Fruit fly (Drosophila melanogaster) whole organism, embryonic: ENCODE data around the gene CG15283.

Experiments
- Aef1 ChIP-seq: fragments of 200-800 bp; sonication (Bioruptor generic); IDR thresholded peaks from 3 replicates; pipeline ENCODE4 v1.3.6; 2022; ENCODE audit warnings: missing biosample characterization, missing genetic modification characterization
- Blimp-1 ChIP-seq: fragments of 200-800 bp; sonication (Bioruptor generic); optimal IDR thresholded peaks from 3 replicates; lab custom pipeline; 2018; ENCODE audit warnings: missing biosample characterization, missing genetic modification characterization, mild to moderate bottlenecking, moderate library complexity, missing genetic modification reagents
- BtbVII ChIP-seq: fragments of 200-800 bp; sonication (Bioruptor generic); optimal IDR thresholded peaks from 3 replicates; lab custom pipeline; 2017; ENCODE audit warnings: missing biosample characterization, mild to moderate bottlenecking, missing genetic modification characterization
- CG10209 ChIP-seq: fragments of 200-800 bp; sonication (Bioruptor generic); optimal IDR thresholded peaks from 3 replicates; lab custom pipeline; 2017; ENCODE audit warnings: missing biosample characterization, mild to moderate bottlenecking, missing genetic modification characterization, missing genetic modification reagents
- CG10543 ChIP-seq: fragments of 200-800 bp; sonication (Bioruptor generic); optimal IDR thresholded peaks from 3 replicates; lab custom pipeline; 2017; ENCODE audit warnings: missing biosample characterization, mild to moderate bottlenecking, missing genetic modification characterization, moderate library complexity
- CG12219 ChIP-seq: fragments of 200-800 bp; sonication (Bioruptor generic); optimal IDR thresholded peaks from 3 replicates; lab custom pipeline; 2018; ENCODE audit warnings: missing biosample characterization, mild to moderate bottlenecking, missing genetic modification characterization
- CG15011 ChIP-seq: fragments of 200-800 bp; sonication (Bioruptor generic); optimal IDR thresholded peaks from 3 replicates; lab custom pipeline; 2018; ENCODE audit warnings: missing biosample characterization, mild to moderate bottlenecking, missing genetic modification characterization
- CG15696 ChIP-seq: fragments of 200-800 bp; sonication (Bioruptor generic); optimal IDR thresholded peaks from 2 replicates; lab custom pipeline; 2019; ENCODE audit warnings: missing biosample characterization, mild to moderate bottlenecking, missing genetic modification characterization, moderate library complexity
- CG17361 ChIP-seq: fragments of 200-800 bp; sonication (Bioruptor generic); IDR thresholded peaks from 3 replicates; pipeline ENCODE4 v1.3.6; 2022; ENCODE audit warnings: missing biosample characterization, missing genetic modification characterization
- CG18011 ChIP-seq: fragments of 200-800 bp; sonication (Bioruptor generic); optimal IDR thresholded peaks from 2 replicates; lab custom pipeline; 2017; ENCODE audit warnings: missing biosample characterization, missing genetic modification characterization, mild to moderate bottlenecking, moderate library complexity, missing genotype
- CG18619 ChIP-seq: fragments of 200-800 bp; sonication (Bioruptor generic); optimal IDR thresholded peaks from 3 replicates; lab custom pipeline; 2017; ENCODE audit warnings: missing biosample characterization, mild to moderate bottlenecking, missing genetic modification characterization
- CG2120 ChIP-seq: fragments of 200-800 bp; sonication (Bioruptor generic); optimal IDR thresholded peaks from 3 replicates; lab custom pipeline; 2016; ENCODE audit warnings: missing biosample characterization, missing genetic modification characterization
- CG4820 ChIP-seq: fragments of 200-800 bp; sonication (Bioruptor generic); optimal IDR thresholded peaks from 3 replicates; lab custom pipeline; 2016; ENCODE audit warnings: missing biosample characterization, missing genetic modification characterization
- CG6791 ChIP-seq: fragments of 200-800 bp; sonication (Bioruptor generic); IDR thresholded peaks from 3 replicates; pipeline ENCODE4 v1.3.6; 2022; ENCODE audit warnings: missing biosample characterization, missing genetic modification characterization; ENCODE audit not compliant: partially characterized antibody
- CG7271 ChIP-seq: fragments of 200-800 bp; sonication (Bioruptor generic); optimal IDR thresholded peaks from 2 replicates; lab custom pipeline; 2018; ENCODE audit warnings: missing biosample characterization, mild to moderate bottlenecking, missing genetic modification characterization, moderate library complexity
- CG7372 ChIP-seq: fragments of 200-800 bp; sonication (Bioruptor generic); IDR thresholded peaks from 2 replicates; pipeline ENCODE4 v1.3.6; 2022; ENCODE audit warnings: missing biosample characterization, missing genetic modification characterization
- CG7963 ChIP-seq: fragments of 200-800 bp; sonication (Bioruptor generic); IDR thresholded peaks from 3 replicates; pipeline ENCODE4 v1.3.6; 2022; ENCODE audit warnings: missing biosample characterization, missing genetic modification characterization; ENCODE audit not compliant: partially characterized antibody
- CG8359 ChIP-seq: fragments of 200-800 bp; sonication (Bioruptor generic); optimal IDR thresholded peaks from 2 replicates; lab custom pipeline; 2017; ENCODE audit warnings: missing biosample characterization, mild to moderate bottlenecking, missing genetic modification characterization, borderline replicate concordance
- CG8944 ChIP-seq: fragments of 200-800 bp; sonication (Bioruptor generic); optimal IDR thresholded peaks from 3 replicates; lab custom pipeline; 2016; ENCODE audit warnings: missing biosample characterization, missing genetic modification characterization
- CkIIα-i1 ChIP-seq: fragments of 200-800 bp; sonication (Bioruptor generic); IDR thresholded peaks from 2 replicates; pipeline ENCODE4 v1.3.6; 2022; ENCODE audit warnings: missing biosample characterization, missing genetic modification characterization
- D19B ChIP-seq: fragments of 200-800 bp; sonication (Bioruptor generic); optimal IDR thresholded peaks from 2 replicates; lab custom pipeline; 2017; ENCODE audit warnings: missing biosample characterization, mild to moderate bottlenecking, missing genetic modification characterization
- Doc2 ChIP-seq: fragments of 200-800 bp; sonication (Bioruptor generic); IDR thresholded peaks from 2 replicates; pipeline ENCODE4 v1.3.6; 2022; ENCODE audit warnings: missing biosample characterization, missing genetic modification characterization
- E2f1 ChIP-seq: fragments of 200-800 bp; sonication (Bioruptor generic); IDR thresholded peaks from 2 replicates; pipeline ENCODE4 v1.3.6; 2022; ENCODE audit warnings: missing biosample characterization, missing genetic modification characterization
- GATAe ChIP-seq: fragments of 200-800 bp; sonication (Bioruptor generic); conservative IDR thresholded peaks from 2 replicates; pipeline ENCODE4 v1.3.6; 2022; ENCODE audit warnings: missing biosample characterization, missing genetic modification characterization
- H2.0 ChIP-seq: fragments of 200-800 bp; sonication (Bioruptor generic); IDR thresholded peaks from 2 replicates; pipeline ENCODE4 v1.3.6; 2022; ENCODE audit warnings: missing biosample characterization, missing genetic modification characterization
- Mes4 ChIP-seq: fragments of 200-800 bp; sonication (Bioruptor generic); optimal IDR thresholded peaks from 2 replicates; lab custom pipeline; 2016; ENCODE audit warnings: missing biosample characterization, missing genetic modification characterization
- Neu2 ChIP-seq: fragments of 200-800 bp; sonication (Bioruptor generic); optimal IDR thresholded peaks from 3 replicates; lab custom pipeline; 2016; ENCODE audit warnings: missing biosample characterization, missing genetic modification characterization, borderline replicate concordance
- PHDP ChIP-seq: fragments of 200-800 bp; sonication (Bioruptor generic); optimal IDR thresholded peaks from 3 replicates; lab custom pipeline; 2018; ENCODE audit warnings: missing biosample characterization, mild to moderate bottlenecking, missing genetic modification characterization, moderate library complexity
- Sry-δ ChIP-seq: fragments of 200-800 bp; sonication (Bioruptor generic); optimal IDR thresholded peaks from 2 replicates; lab custom pipeline; 2016; ENCODE audit warnings: missing biosample characterization, missing genetic modification characterization
- Trl ChIP-seq, 3 experiments: fragments of >200 bp in 2 of 3; fragments of 200-800 bp in 1 of 3; sonication (Bioruptor generic) in 1 of 3; optimal IDR thresholded peaks; 2 replicates in 1 of 3; 3 replicates in 2 of 3; lab custom pipeline; 2016 to 2017; ENCODE audit warnings: missing biosample characterization in 1 of 3, missing genetic modification characterization in 1 of 3
- Vsx1 ChIP-seq: fragments of 200-800 bp; sonication (Bioruptor generic); optimal IDR thresholded peaks from 2 replicates; lab custom pipeline; 2017; ENCODE audit warnings: missing biosample characterization, mild to moderate bottlenecking, missing genetic modification characterization, missing genetic modification reagents
- ab ChIP-seq: fragments of 200-800 bp; sonication (Bioruptor generic); optimal IDR thresholded peaks from 2 replicates; lab custom pipeline; 2016; ENCODE audit warnings: missing biosample characterization, missing genetic modification characterization
- ara ChIP-seq: fragments of 200-800 bp; sonication (Bioruptor generic); IDR thresholded peaks from 2 replicates; pipeline ENCODE4 v1.3.6; 2022; ENCODE audit warnings: missing biosample characterization, missing genetic modification characterization
- bcd ChIP-seq: fragments of 200-800 bp; sonication (Bioruptor generic); optimal IDR thresholded peaks from 2 replicates; lab custom pipeline; 2017; ENCODE audit warnings: missing biosample characterization, mild to moderate bottlenecking, missing genetic modification characterization
- chif ChIP-seq, 2 experiments: fragments of 200-800 bp; sonication (Bioruptor generic); optimal IDR thresholded peaks; 3 replicates each; lab custom pipeline; 2016; ENCODE audit warnings: missing biosample characterization in 2 of 2, missing genetic modification characterization in 2 of 2
- crp ChIP-seq, 2 experiments: fragments of 200-800 bp; sonication (Bioruptor generic); optimal IDR thresholded peaks; 2 replicates in 1 of 2; 3 replicates in 1 of 2; lab custom pipeline; 2017; ENCODE audit warnings: missing biosample characterization in 2 of 2, missing genetic modification characterization in 2 of 2, mild to moderate bottlenecking in 1 of 2, moderate library complexity in 1 of 2
- dimm ChIP-seq: fragments of 200-800 bp; sonication (Bioruptor generic); IDR thresholded peaks from 2 replicates; pipeline ENCODE4 v1.3.6; 2022; ENCODE audit warnings: missing biosample characterization, missing genetic modification characterization
- h ChIP-seq: fragments of >200 bp; optimal IDR thresholded peaks from 2 replicates; lab custom pipeline; 2017
- insv ChIP-seq, 2 experiments: fragments of 200-800 bp; sonication (Bioruptor generic); optimal IDR thresholded peaks; 3 replicates each; lab custom pipeline; 2016 to 2018; ENCODE audit warnings: missing biosample characterization in 2 of 2, missing genetic modification characterization in 2 of 2
- nom ChIP-seq: fragments of 200-800 bp; sonication (Bioruptor generic); optimal IDR thresholded peaks from 2 replicates; lab custom pipeline; 2017; ENCODE audit warnings: missing biosample characterization, missing genetic modification characterization, mild to moderate bottlenecking, moderate library complexity, missing genetic modification reagents
- p53 ChIP-seq: fragments of 200-800 bp; sonication (Bioruptor generic); optimal IDR thresholded peaks from 2 replicates; lab custom pipeline; 2016; ENCODE audit warnings: missing biosample characterization, missing genetic modification characterization
- pan ChIP-seq, 4 experiments: fragments of >200 bp in 3 of 4; fragments of 200-800 bp in 1 of 4; sonication (Bioruptor generic) in 1 of 4; optimal IDR thresholded peaks in 3 of 4; IDR thresholded peaks in 1 of 4; 2 replicates each; pipeline versions ENCODE4 v1.3.6 to Lab custom; 2017 to 2022; ENCODE audit warnings: missing biosample characterization in 2 of 4, missing genetic modification characterization in 2 of 4, mixed read lengths in 1 of 4
- rib ChIP-seq: fragments of 200-800 bp; sonication (Bioruptor generic); IDR thresholded peaks from 2 replicates; pipeline ENCODE4 v1.3.6; 2022; ENCODE audit warnings: missing biosample characterization, missing genetic modification characterization
- sr ChIP-seq: fragments of 200-800 bp; sonication (Bioruptor generic); IDR thresholded peaks from 3 replicates; pipeline ENCODE4 v1.3.6; 2022; ENCODE audit warnings: missing biosample characterization, missing genetic modification characterization
- sug ChIP-seq: fragments of 200-800 bp; optimal IDR thresholded peaks from 2 replicates; lab custom pipeline; 2019; ENCODE audit warnings: missing biosample characterization, mild to moderate bottlenecking, missing genetic modification characterization, moderate library complexity
- tll ChIP-seq, 2 experiments: fragments of 200-800 bp in 1 of 2; fragments of >200 bp in 1 of 2; sonication (Bioruptor generic) in 1 of 2; optimal IDR thresholded peaks; 2 replicates each; lab custom pipeline; 2017 to 2019; ENCODE audit warnings: missing biosample characterization in 2 of 2, missing genetic modification characterization in 2 of 2, mild to moderate bottlenecking in 1 of 2, moderate library complexity in 1 of 2
- trem ChIP-seq: fragments of 200-800 bp; optimal IDR thresholded peaks from 3 replicates; lab custom pipeline; 2019; ENCODE audit warnings: missing biosample characterization, mild to moderate bottlenecking, missing genetic modification characterization, moderate library complexity
- twi ChIP-seq: fragments of 200-800 bp; optimal IDR thresholded peaks from 2 replicates; lab custom pipeline; 2019; ENCODE audit warnings: missing biosample characterization, mild to moderate bottlenecking, missing genetic modification characterization, moderate library complexity
- zen2 ChIP-seq: fragments of 200-800 bp; sonication (Bioruptor generic); IDR thresholded peaks from 3 replicates; pipeline ENCODE4 v1.3.6; 2022; ENCODE audit warnings: missing biosample characterization, missing genetic modification characterization; ENCODE audit not compliant: partially characterized antibody

CG15283 gene

DNA sequence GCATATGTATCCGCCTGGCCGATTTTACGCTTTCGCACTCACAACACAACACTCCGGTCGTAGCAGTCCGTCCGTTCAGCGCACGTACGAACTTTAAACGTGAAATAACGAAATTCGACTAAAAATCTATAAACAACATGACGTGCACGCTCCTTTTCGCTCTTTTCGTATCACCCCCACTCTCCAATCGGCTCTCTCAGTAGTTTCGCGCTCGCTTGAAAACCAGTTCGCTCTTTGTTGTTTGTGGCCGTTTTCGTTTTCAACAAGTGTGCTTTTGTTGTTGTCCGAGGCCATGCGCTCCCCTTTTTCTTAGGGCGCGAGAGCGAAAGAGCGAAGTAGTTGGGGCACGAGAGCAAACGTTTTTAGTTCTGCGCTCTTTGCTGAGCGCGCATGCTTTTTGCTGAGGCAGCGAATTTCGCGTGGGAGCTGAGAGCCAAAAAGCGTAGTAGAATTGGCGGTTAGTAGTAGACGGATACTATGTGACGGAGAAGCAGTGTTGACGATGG lies 41.2 kb downstream of the CG15283 start, which contains the start of gene elB (continued):
- TF ChIP-seq CG6791 (GFP tag; lab: Robert Waterston, UW) = peak; percentile 35; the same call in 2 of the 3 replicates
- TF ChIP-seq Aef1 (GFP tag; lab: Robert Waterston, UW) = peak; percentile 71
- TF ChIP-seq CG17361 = no peak
- TF ChIP-seq E2f1 (GFP tag; lab: Robert Waterston, UW) = peak; percentile 16; the same call in 1 of the 2 replicates
- TF ChIP-seq CG10209 = no peak
- TF ChIP-seq Trl (optimal IDR thresholded peaks at IDR 0.05; lab: Kevin White, UChicago) = peak; percentile 98 to 100
- peak; percentile 88 for TF ChIP-seq Trl (GFP tag; optimal IDR thresholded peaks at IDR 0.05; lab: Kevin White, UChicago)
- no peak for TF ChIP-seq pan (optimal IDR thresholded peaks at IDR 0.05; lab: Kevin White, UChicago)
- peak in 1 of 2 experiments; percentile 14 for TF ChIP-seq pan (GFP tag; optimal IDR thresholded peaks at IDR 0.05 in 1 of 2, IDR thresholded peaks at IDR 0.05 in 1 of 2)
- no peak for TF ChIP-seq CG7271
- no peak for TF ChIP-seq twi
- no peak for TF ChIP-seq p53 (GFP tag; lab: Kevin White, UChicago)
- TF ChIP-seq h = no peak
- no peak for TF ChIP-seq dimm (GFP tag; lab: Robert Waterston, UW)
- no peak for TF ChIP-seq trem (tag; lab: Kevin White, UChicago)
- TF ChIP-seq zen2 (GFP tag; lab: Robert Waterston, UW) = peak; percentile 91
- TF ChIP-seq sr (GFP tag; lab: Robert Waterston, UW) = peak; percentile 85
- TF ChIP-seq Blimp-1 (GFP tag; lab: Kevin White, UChicago) = peak; percentile 95
- TF ChIP-seq BtbVII (GFP tag; lab: Kevin White, UChicago) = no peak
- TF ChIP-seq CkIIα-i1 = no peak
- TF ChIP-seq CG18619 (GFP tag; lab: Kevin White, UChicago) = peak; percentile 8
- no peak for TF ChIP-seq Sry-δ (GFP tag; lab: Kevin White, UChicago)
- TF ChIP-seq CG2120 (GFP tag; lab: Kevin White, UChicago) = peak; percentile 21
- no peak for TF ChIP-seq rib (GFP tag; lab: Robert Waterston, UW)
- TF ChIP-seq CG18011 (GFP tag; lab: Kevin White, UChicago) = no peak
- no peak for TF ChIP-seq H2.0 (GFP tag; lab: Robert Waterston, UW)
- TF ChIP-seq insv (GFP tag; optimal IDR thresholded peaks at IDR 0.05; lab: Kevin White, UChicago) = no peak
- no peak for TF ChIP-seq PHDP (tag; lab: Kevin White, UChicago)
- TF ChIP-seq CG15696 (tag; lab: Kevin White, UChicago) = no peak
- peak; percentile 1 for TF ChIP-seq CG12219 (GFP tag; lab: Kevin White, UChicago)
- TF ChIP-seq CG8359 (GFP tag; lab: Kevin White, UChicago) = no peak
- no peak for TF ChIP-seq bcd
- TF ChIP-seq Mes4 (GFP tag; lab: Kevin White, UChicago) = no peak
- TF ChIP-seq ab (GFP tag; lab: Kevin White, UChicago) = no peak
- TF ChIP-seq crp (GFP tag; optimal IDR thresholded peaks at IDR 0.05; lab: Kevin White, UChicago) = no peak
- TF ChIP-seq chif (GFP tag; optimal IDR thresholded peaks at IDR 0.05; lab: Kevin White, UChicago) = no peak
- TF ChIP-seq GATAe = no peak
- no peak for TF ChIP-seq Neu2 (GFP tag; lab: Kevin White, UChicago)
- no peak for TF ChIP-seq CG8944
- TF ChIP-seq tll (GFP tag; optimal IDR thresholded peaks at IDR 0.05; lab: Kevin White, UChicago) = no peak
- TF ChIP-seq CG4820 (GFP tag; lab: Kevin White, UChicago) = no peak
- no peak for TF ChIP-seq CG7963 (GFP tag; lab: Robert Waterston, UW)
- TF ChIP-seq sug (tag; lab: Kevin White, UChicago) = peak; percentile 5
- peak; percentile 48 for TF ChIP-seq nom (GFP tag; lab: Kevin White, UChicago)
- TF ChIP-seq CG7372 = no peak
- no peak for TF ChIP-seq CG15011 (GFP tag; lab: Kevin White, UChicago)
- no peak for TF ChIP-seq ara (GFP tag; lab: Robert Waterston, UW)
- TF ChIP-seq Doc2 = no peak
- no peak for TF ChIP-seq Vsx1 (GFP tag; lab: Kevin White, UChicago)
- no peak for TF ChIP-seq CG10543 (GFP tag; lab: Kevin White, UChicago)
- TF ChIP-seq D19B = no peak
